Worm (Caenorhabditis elegans): ENCODE data around the gene arrd-8.

DNA sequence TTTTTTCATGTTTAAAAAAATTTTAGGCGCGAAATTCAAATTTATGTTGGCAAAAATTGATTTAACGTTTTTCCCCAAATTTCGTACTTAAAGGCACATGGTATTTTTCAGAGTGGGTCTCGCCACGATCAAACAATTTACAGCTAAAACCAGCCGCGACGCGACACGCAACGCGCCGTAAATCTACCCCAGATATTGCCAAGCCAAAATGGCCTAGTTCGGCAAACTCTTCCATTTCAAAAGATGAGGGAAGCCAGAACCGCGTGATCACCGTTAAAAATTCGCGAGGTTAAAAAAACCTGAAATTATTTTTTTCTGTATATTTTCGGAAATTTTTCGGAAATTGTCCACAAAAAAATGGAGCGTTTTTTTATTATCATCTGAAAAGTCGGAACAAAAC lies 5.0 kb upstream of the arrd-8 start:
- TF ChIP-seq ama-1 (optimal IDR thresholded peaks at IDR 0.05) (no peak), ceh-82 (tag; optimal IDR thresholded peaks at IDR 0.05) (no peak), fos-1 (tag; optimal IDR thresholded peaks at IDR 0.05) (no peak), nhr-11 (tag; optimal IDR thresholded peaks at IDR 0.05) (no peak)
